Worm (Caenorhabditis elegans) whole organism, young adult: ENCODE measurements around the gene C15H7.4.

Experiments
- B0336.3 ChIP-seq: fragments of 200-800 bp; sonication (Bioruptor generic); IDR thresholded peaks from 2 replicates; pipeline ENCODE4 v1.3.6; 2022; ENCODE audit warnings: missing genetic modification characterization, missing compliant biosample characterization
- C06A6.2 ChIP-seq: fragments of 200-800 bp; sonication (Bioruptor generic); conservative IDR thresholded peaks from 2 replicates; pipeline ENCODE4 v1.3.6; 2022; ENCODE audit warnings: missing genetic modification characterization, missing compliant biosample characterization
- F22D6.2 ChIP-seq: sonication (generic microtip); optimal IDR thresholded peaks from 2 replicates; lab custom pipeline; 2016; ENCODE audit warnings: mild to moderate bottlenecking, missing genetic modification characterization, missing compliant biosample characterization
- F49E8.2 ChIP-seq: sonication (generic microtip); optimal IDR thresholded peaks from 3 replicates; lab custom pipeline; 2017; ENCODE audit warnings: missing genetic modification characterization, mild to moderate bottlenecking, missing compliant biosample characterization, antibody characterized with exemption, moderate library complexity; ENCODE audit not compliant: insufficient read depth
- K11D2.4 ChIP-seq: fragments of 200-800 bp; sonication (Bioruptor generic); IDR thresholded peaks from 2 replicates; pipeline ENCODE4 v1.3.6; 2022; ENCODE audit warnings: missing genetic modification reagents, missing genetic modification characterization, missing compliant biosample characterization
- Y56A3A.18 ChIP-seq: fragments of 200-800 bp; sonication (Bioruptor generic); IDR thresholded peaks from 2 replicates; pipeline ENCODE4 v1.3.6; 2022; ENCODE audit warnings: missing genetic modification reagents, missing genetic modification characterization, missing compliant biosample characterization
- ZK185.1 ChIP-seq: sonication (generic microtip); optimal IDR thresholded peaks from 2 replicates; lab custom pipeline; 2016; ENCODE audit warnings: mild to moderate bottlenecking, missing genetic modification characterization, missing compliant biosample characterization; ENCODE audit not compliant: poor library complexity, severe bottlenecking
- aptf-3 ChIP-seq: fragments of 200-800 bp; sonication (Bioruptor generic); IDR thresholded peaks from 2 replicates; pipeline ENCODE4 v1.3.6; 2022; ENCODE audit warnings: missing genetic modification characterization, missing compliant biosample characterization
- atf-7 ChIP-seq: sonication (generic microtip); optimal IDR thresholded peaks from 2 replicates; lab custom pipeline; 2017; ENCODE audit warnings: mild to moderate bottlenecking, missing genetic modification characterization, missing compliant biosample characterization
- attf-6 ChIP-seq: fragments of 200-800 bp; sonication (Bioruptor generic); IDR thresholded peaks from 2 replicates; pipeline ENCODE4 v1.3.6; 2022; ENCODE audit warnings: missing genetic modification reagents, missing genetic modification characterization, missing compliant biosample characterization
- bed-2 ChIP-seq: fragments of 200-800 bp; sonication (Bioruptor generic); IDR thresholded peaks from 2 replicates; pipeline ENCODE4 v1.3.6; 2022; ENCODE audit warnings: missing genetic modification reagents, missing genetic modification characterization, missing compliant biosample characterization
- ccch-3 ChIP-seq: fragments of 200-800 bp; sonication (Bioruptor generic); optimal IDR thresholded peaks from 2 replicates; lab custom pipeline; 2018; ENCODE audit warnings: mild to moderate bottlenecking, missing genetic modification characterization, missing compliant biosample characterization
- cebp-1 ChIP-seq, 2 experiments: fragments of 200-800 bp in 1 of 2; sonication (Bioruptor generic) in 1 of 2; sonication (generic microtip) in 1 of 2; IDR thresholded peaks in 1 of 2; optimal IDR thresholded peaks in 1 of 2; 2 replicates each; pipeline versions ENCODE4 v1.3.6 to Lab custom; 2017 to 2022; ENCODE audit warnings: missing compliant biosample characterization in 2 of 2, missing genetic modification characterization in 2 of 2, mild to moderate bottlenecking in 1 of 2, missing genetic modification reagents in 1 of 2, moderate library complexity in 1 of 2
- ceh-27 ChIP-seq: fragments of 200-800 bp; sonication (Bioruptor generic); optimal IDR thresholded peaks from 2 replicates; lab custom pipeline; 2018; ENCODE audit warnings: mild to moderate bottlenecking, missing genetic modification characterization, moderate library complexity, missing compliant biosample characterization
- ceh-58 ChIP-seq: fragments of 200-800 bp; sonication (Bioruptor generic); IDR thresholded peaks from 2 replicates; pipeline ENCODE4 v1.3.6; 2022; ENCODE audit warnings: missing genetic modification characterization, missing compliant biosample characterization
- die-1 ChIP-seq: sonication (generic microtip); optimal IDR thresholded peaks from 2 replicates; lab custom pipeline; 2016; ENCODE audit warnings: missing genotype, mild to moderate bottlenecking, missing genetic modification characterization, missing compliant biosample characterization
- dox-1 ChIP-seq: fragments of 200-800 bp; sonication (Bioruptor generic); IDR thresholded peaks from 2 replicates; pipeline ENCODE4 v1.3.6; 2022; ENCODE audit warnings: missing genetic modification reagents, missing genetic modification characterization, missing compliant biosample characterization
- egl-44 ChIP-seq: fragments of 200-800 bp; sonication (Bioruptor generic); IDR thresholded peaks from 2 replicates; pipeline ENCODE4 v1.3.6; 2022; ENCODE audit warnings: missing genetic modification reagents, missing genetic modification characterization, missing compliant biosample characterization
- ets-4 ChIP-seq: fragments of 200-800 bp; sonication (Bioruptor generic); optimal IDR thresholded peaks from 2 replicates; lab custom pipeline; 2018; ENCODE audit warnings: mild to moderate bottlenecking, missing genetic modification characterization, missing compliant biosample characterization
- gei-17 ChIP-seq: fragments of 200-800 bp; sonication (Bioruptor generic); optimal IDR thresholded peaks from 2 replicates; lab custom pipeline; 2018; ENCODE audit warnings: mild to moderate bottlenecking, missing genetic modification characterization, missing compliant biosample characterization
- hmg-20 ChIP-seq: fragments of 200-800 bp; sonication (Bioruptor generic); IDR thresholded peaks from 2 replicates; pipeline ENCODE4 v1.3.6; 2022; ENCODE audit warnings: missing genetic modification reagents, missing genetic modification characterization, missing compliant biosample characterization
- hrde-1 ChIP-seq: sonication (generic microtip); optimal IDR thresholded peaks from 2 replicates; lab custom pipeline; 2016; ENCODE audit warnings: missing genetic modification characterization, mild to moderate bottlenecking, missing compliant biosample characterization, moderate library complexity, missing genotype, missing genetic modification reagents, borderline replicate concordance
- lin-26 ChIP-seq: fragments of 200-800 bp; sonication (Bioruptor generic); IDR thresholded peaks from 2 replicates; pipeline ENCODE4 v1.3.6; 2022; ENCODE audit warnings: missing genetic modification reagents, missing genetic modification characterization, missing compliant biosample characterization
- lin-35 ChIP-seq, 3 experiments: fragments of 150-350 bp in 2 of 3; sonication (generic microtip) in 1 of 3; optimal IDR thresholded peaks; 2 replicates each; lab custom pipeline; 2014 to 2018; ENCODE audit warnings: missing biosample characterization in 3 of 3, missing genetic modification characterization in 3 of 3, missing genetic modification reagents in 3 of 3
- lir-1 ChIP-seq: fragments of 200-800 bp; sonication (Bioruptor generic); conservative IDR thresholded peaks from 2 replicates; pipeline ENCODE4 v1.3.6; 2022; ENCODE audit warnings: missing genetic modification reagents, missing genetic modification characterization, missing compliant biosample characterization
- mes-4 ChIP-seq: sonication (generic microtip); optimal IDR thresholded peaks from 2 replicates; lab custom pipeline; 2016; ENCODE audit warnings: missing genotype, missing genetic modification characterization, missing compliant biosample characterization
- nfya-1 ChIP-seq: sonication (generic microtip); optimal IDR thresholded peaks from 2 replicates; lab custom pipeline; 2017; ENCODE audit warnings: antibody characterized with exemption, missing compliant biosample characterization, missing genetic modification characterization, borderline replicate concordance; ENCODE audit not compliant: insufficient read depth
- nfyb-1 ChIP-seq: fragments of 200-800 bp; sonication (Bioruptor generic); IDR thresholded peaks from 2 replicates; pipeline ENCODE4 v1.3.6; 2022; ENCODE audit warnings: missing genetic modification reagents, missing genetic modification characterization, missing compliant biosample characterization
- nhr-120 ChIP-seq: fragments of 200-800 bp; sonication (Bioruptor generic); IDR thresholded peaks from 2 replicates; pipeline ENCODE4 v1.3.6; 2022; ENCODE audit warnings: missing genetic modification characterization, missing compliant biosample characterization
- nhr-80 ChIP-seq: sonication (generic microtip); optimal IDR thresholded peaks from 2 replicates; lab custom pipeline; 2016; ENCODE audit warnings: missing genetic modification characterization, missing compliant biosample characterization
- pbrm-1 ChIP-seq: fragments of 200-800 bp; sonication (Bioruptor generic); IDR thresholded peaks from 2 replicates; pipeline ENCODE4 v1.3.6; 2022; ENCODE audit warnings: missing genetic modification reagents, missing genetic modification characterization, missing compliant biosample characterization
- rpc-1 ChIP-seq, 2 experiments: fragments of 150-350 bp in 1 of 2; sonication (generic microtip) in 1 of 2; optimal IDR thresholded peaks; 2 replicates each; lab custom pipeline; 2014 to 2018; ENCODE audit warnings: missing biosample characterization in 1 of 2, missing genetic modification characterization in 1 of 2, missing genetic modification reagents in 1 of 2, missing genotype in 1 of 2
- sdz-38 ChIP-seq: sonication (generic microtip); optimal IDR thresholded peaks from 2 replicates; lab custom pipeline; 2016; ENCODE audit warnings: missing genotype, missing genetic modification characterization, missing compliant biosample characterization
- snpc-1.3 ChIP-seq: sonication (generic microtip); optimal IDR thresholded peaks from 2 replicates; lab custom pipeline; 2017; ENCODE audit warnings: missing genetic modification characterization, mild to moderate bottlenecking, missing compliant biosample characterization, antibody characterized with exemption, moderate library complexity, missing genotype, missing genetic modification reagents; ENCODE audit not compliant: insufficient read depth
- snpc-4 ChIP-seq, 5 experiments: fragments of 150-350 bp in 1 of 5; sonication (generic microtip) in 4 of 5; optimal IDR thresholded peaks; 2 replicates each; lab custom pipeline; 2014 to 2018; ENCODE audit warnings: missing genetic modification characterization in 5 of 5, missing biosample characterization in 3 of 5, antibody characterized with exemption in 2 of 5, mild to moderate bottlenecking in 2 of 5, missing compliant biosample characterization in 2 of 5, missing genotype in 2 of 5, moderate library complexity in 2 of 5, missing genetic modification reagents in 1 of 5
- tbp1 ChIP-seq: fragments of 200-800 bp; sonication (Bioruptor generic); optimal IDR thresholded peaks from 2 replicates; lab custom pipeline; 2018; ENCODE audit warnings: mild to moderate bottlenecking, missing genetic modification characterization, missing compliant biosample characterization
- tlf-1 ChIP-seq: fragments of 200-800 bp; sonication (Bioruptor generic); optimal IDR thresholded peaks from 2 replicates; lab custom pipeline; 2018; ENCODE audit warnings: mild to moderate bottlenecking, missing genetic modification characterization, missing compliant biosample characterization
- unc-130 ChIP-seq: sonication (generic microtip); optimal IDR thresholded peaks from 2 replicates; lab custom pipeline; 2016; ENCODE audit warnings: missing genetic modification reagents, missing genetic modification characterization, missing compliant biosample characterization
- ztf-26 ChIP-seq: sonication (generic microtip); optimal IDR thresholded peaks from 2 replicates; lab custom pipeline; 2017; ENCODE audit warnings: missing genetic modification characterization, missing compliant biosample characterization
- ztf-3 ChIP-seq: fragments of 200-800 bp; sonication (Bioruptor generic); optimal IDR thresholded peaks from 2 replicates; lab custom pipeline; 2018; ENCODE audit warnings: mild to moderate bottlenecking, missing genetic modification characterization, missing compliant biosample characterization

Gene C15H7.4

DNA sequence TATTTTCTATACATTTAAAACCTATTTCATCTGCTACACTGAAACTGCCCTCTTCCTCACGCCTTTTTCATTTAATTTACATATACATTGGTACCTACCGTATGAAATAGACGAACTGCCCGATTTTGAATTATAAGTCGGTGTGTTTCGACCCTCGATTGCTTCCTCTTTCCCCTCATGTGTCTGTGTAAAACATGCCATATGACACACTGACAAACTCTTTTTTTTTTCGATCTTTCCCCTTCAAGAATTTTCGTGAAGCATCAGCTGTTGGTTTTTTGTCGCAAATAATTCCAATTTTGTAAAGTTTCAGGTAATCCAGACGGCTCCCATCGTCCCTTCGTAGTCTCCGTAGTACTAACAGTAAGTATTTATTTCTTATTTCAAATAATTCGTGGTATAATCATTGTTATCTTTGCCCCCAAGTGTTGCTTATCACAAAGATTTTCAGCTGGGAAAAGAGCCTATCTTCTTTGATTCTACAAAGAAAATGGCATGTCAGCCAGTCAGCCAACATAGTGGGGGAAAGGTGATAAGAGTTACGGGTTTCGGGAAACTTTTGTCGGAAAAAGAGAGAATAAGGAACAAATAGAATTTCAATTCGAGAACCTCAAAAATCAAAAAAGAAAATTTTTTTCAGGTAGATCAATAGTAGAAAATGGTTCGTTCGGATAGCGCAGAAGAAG lies 33.7 kb downstream of the C15H7.4 start:
- TF ChIP-seq B0336.3 (GFP tag; lab: Robert Waterston, UW): 0 out of 2 replicates have a peak, but pooled peaks have one; percentile 12
- TF ChIP-seq nfyb-1 (GFP tag; lab: Robert Waterston, UW): 0 out of 2 replicates have a peak, but pooled peaks have one; percentile 19
- TF ChIP-seq lin-35 (GFP tag; optimal IDR thresholded peaks at IDR 0.05; lab: Kevin White, UChicago): peak in 1 of 3 experiments; percentile 4
- 0 out of 2 replicates have a peak, but pooled peaks have one; percentile 23 for TF ChIP-seq Y56A3A.18
- peak; percentile 4 for TF ChIP-seq tbp1 (GFP tag; lab: Kevin White, UChicago)
- TF ChIP-seq nhr-80 (tag; lab: Kevin White, UChicago): peak; percentile 81
- no peak for TF ChIP-seq ceh-58
- no peak for TF ChIP-seq cebp-1 (GFP tag; IDR thresholded peaks at IDR 0.05; lab: Robert Waterston, UW)
- peak; percentile 12 for TF ChIP-seq cebp-1 (tag; optimal IDR thresholded peaks at IDR 0.05; lab: Kevin White, UChicago)
- no peak for TF ChIP-seq hrde-1
- TF ChIP-seq, all 124 proteins: peak for 7

- TF ChIP-seq attf-6 (GFP tag; lab: Robert Waterston, UW): no peak
- no peak for TF ChIP-seq egl-44 (GFP tag; lab: Robert Waterston, UW)
- TF ChIP-seq ZK185.1 (tag; lab: Kevin White, UChicago): no peak
- TF ChIP-seq rpc-1 (optimal IDR thresholded peaks at IDR 0.05; lab: Kevin White, UChicago): no peak
- no peak for TF ChIP-seq rpc-1 (tag; optimal IDR thresholded peaks at IDR 0.05; lab: Kevin White, UChicago)
- TF ChIP-seq hrde-1: no peak
- 0 out of 2 replicates have a peak, but pooled peaks have one; percentile 11 for TF ChIP-seq K11D2.4 (GFP tag; lab: Robert Waterston, UW)
- no peak for TF ChIP-seq bed-2 (GFP tag; lab: Robert Waterston, UW)
- TF ChIP-seq ceh-27 (GFP tag; lab: Kevin White, UChicago): peak; percentile 19
- no peak for TF ChIP-seq atf-7 (tag; lab: Kevin White, UChicago)
Measured at ce11 chrIII:9620148-9620547, 35.6 kb downstream of the C15H7.4 start.

ce11 chrIII:9619079-9619761 lies 36.5 kb downstream of the C15H7.4 start, which contains the start of gene hlh-11:
TSS of gene hlh-11 (plus strand) at chrIII:9619711.
- TF ChIP-seq ztf-26 (tag; lab: Kevin White, UChicago): peak; percentile 69
- no peak for TF ChIP-seq ccch-3 (GFP tag; lab: Kevin White, UChicago)
- TF ChIP-seq ztf-3 (GFP tag; lab: Kevin White, UChicago): peak; percentile 33
- TF ChIP-seq aptf-3 (GFP tag; lab: Robert Waterston, UW): no peak
- TF ChIP-seq snpc-4 (GFP tag; optimal IDR thresholded peaks at IDR 0.05; lab: Kevin White, UChicago): no peak
- peak; percentile 46 to 70 (median 64) for TF ChIP-seq snpc-4 (tag; optimal IDR thresholded peaks at IDR 0.05; lab: Kevin White, UChicago)
- peak; percentile 95 for TF ChIP-seq nhr-80 (tag; lab: Kevin White, UChicago)
- peak; percentile 72 for TF ChIP-seq die-1 (tag; lab: Kevin White, UChicago)
- no peak for TF ChIP-seq nfya-1 (tag; lab: Kevin White, UChicago)
- no peak for TF ChIP-seq sdz-38 (tag; lab: Kevin White, UChicago)
- TF ChIP-seq hmg-20 (GFP tag; lab: Robert Waterston, UW): no peak
- peak; percentile 75 for TF ChIP-seq dox-1
- peak; percentile 15; the same call in 1 of the 2 replicates for TF ChIP-seq lin-26
- TF ChIP-seq C06A6.2 (GFP tag; lab: Robert Waterston, UW): peak; percentile 69
- no peak for TF ChIP-seq mes-4 (tag; lab: Kevin White, UChicago)
- TF ChIP-seq lir-1 (GFP tag; lab: Robert Waterston, UW): 0 out of 2 replicates have a peak, but pooled peaks have one; percentile 33
- peak; percentile 64 for TF ChIP-seq pbrm-1
- peak; percentile 54 for TF ChIP-seq tlf-1 (GFP tag; lab: Kevin White, UChicago)
- TF ChIP-seq F22D6.2 (tag; lab: Kevin White, UChicago): peak; percentile 73
- peak; percentile 30; the same call in 1 of the 2 replicates for TF ChIP-seq cebp-1 (GFP tag; IDR thresholded peaks at IDR 0.05; lab: Robert Waterston, UW)
- peak; percentile 85 for TF ChIP-seq cebp-1 (tag; optimal IDR thresholded peaks at IDR 0.05; lab: Kevin White, UChicago)
- TF ChIP-seq nfyb-1 (GFP tag; lab: Robert Waterston, UW): 0 out of 2 replicates have a peak, but pooled peaks have one; percentile 75
- peak; percentile 13 for TF ChIP-seq ets-4 (GFP tag; lab: Kevin White, UChicago)
- no peak for TF ChIP-seq nhr-120 (GFP tag; lab: Robert Waterston, UW)
- TF ChIP-seq gei-17 (GFP tag; lab: Kevin White, UChicago): peak; percentile 69
- no peak for TF ChIP-seq unc-130 (GFP tag; lab: Kevin White, UChicago)
- TF ChIP-seq F49E8.2 (tag; lab: Kevin White, UChicago): no peak
- TF ChIP-seq snpc-1.3 (tag; lab: Kevin White, UChicago): peak; percentile 32
